Fruit fly (Drosophila melanogaster): ENCODE measurements around the gene aop.

Gene aop

DNA sequence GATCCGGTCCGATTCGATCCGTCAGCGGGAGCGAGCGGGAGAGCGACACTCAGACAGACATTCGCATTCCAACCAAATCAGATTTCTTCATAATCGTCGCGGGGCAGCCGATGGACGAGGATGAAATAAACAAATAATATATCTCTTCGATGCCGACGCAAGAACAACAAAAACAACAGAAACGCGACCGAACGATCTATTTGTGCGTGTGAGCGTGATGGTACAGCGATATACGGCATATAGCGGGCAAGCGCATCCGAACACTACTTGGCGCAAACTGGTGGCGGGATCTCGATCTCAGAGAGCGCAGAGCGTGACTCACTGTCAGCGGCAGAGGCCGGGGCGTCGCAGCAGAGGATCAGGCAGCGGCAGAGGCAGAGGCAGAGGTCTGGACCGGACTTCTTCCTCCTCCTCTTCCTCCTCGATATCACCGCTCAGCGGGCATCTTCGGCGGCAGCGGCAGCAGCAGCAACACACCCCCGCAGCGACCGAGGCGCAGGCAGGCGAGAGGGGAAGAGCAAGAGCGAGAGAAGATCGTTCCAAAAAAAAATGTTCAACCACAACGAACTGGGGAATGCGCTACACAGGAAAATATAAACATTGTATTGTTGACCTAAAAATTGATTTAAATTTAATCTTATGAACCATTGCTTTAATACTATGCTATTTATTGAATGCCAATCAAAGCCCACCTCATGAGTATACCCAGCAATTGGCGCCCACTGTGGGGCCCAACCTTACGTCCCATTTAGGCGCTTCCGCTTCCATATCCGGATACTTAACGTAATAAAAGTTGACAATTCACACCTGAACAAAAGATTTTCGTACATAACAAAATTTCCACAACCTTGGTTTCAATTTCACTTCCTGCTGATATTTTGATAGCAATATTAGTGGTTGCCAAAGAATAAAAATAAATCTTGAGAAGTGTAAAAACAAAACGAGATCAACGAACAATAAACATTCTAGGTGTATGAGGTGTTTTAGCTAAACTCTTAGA is 17.0 kb downstream of the aop start:
- TF ChIP-seq Vsx2 (GFP tag; optimal IDR thresholded peaks at IDR 0.05; ENCODE audit: partially characterized antibody) (no peak), OdsH (GFP tag; optimal IDR thresholded peaks at IDR 0.05) (peak; percentile 15), woc (GFP tag; optimal IDR thresholded peaks at IDR 0.05) (peak; percentile 89), fru (GFP tag; optimal IDR thresholded peaks at IDR 0.05) (peak; percentile 56), Sp1 (GFP tag; optimal IDR thresholded peaks at IDR 0.05) (peak; percentile 45), Dfd (GFP tag; optimal IDR thresholded peaks at IDR 0.05) (no peak), Mio (GFP tag; optimal IDR thresholded peaks at IDR 0.05) (no peak), sage (GFP tag; optimal IDR thresholded peaks at IDR 0.05) (no peak), Myc (optimal IDR thresholded peaks at IDR 0.05) (peak; percentile 39), CG32264 (GFP tag; optimal IDR thresholded peaks at IDR 0.05) (peak; percentile 2), CrebA (GFP tag; optimal IDR thresholded peaks at IDR 0.05; ENCODE audit: borderline replicate concordance) (no peak), psq (GFP tag; optimal IDR thresholded peaks at IDR 0.05) (peak; percentile 57), Hnf4 (GFP tag; optimal IDR thresholded peaks at IDR 0.05) (peak; percentile 38), usp (GFP tag; optimal IDR thresholded peaks at IDR 0.05) (no peak), dmrt93B (GFP tag; optimal IDR thresholded peaks at IDR 0.05) (peak; percentile 54), br (GFP tag; optimal IDR thresholded peaks at IDR 0.05) (peak; percentile 19), rgr (GFP tag; optimal IDR thresholded peaks at IDR 0.05) (peak; percentile 49), Hr83 (GFP tag; optimal IDR thresholded peaks at IDR 0.05; ENCODE audit: poor library complexity, severe bottlenecking) (peak; percentile 66), Hr78 (GFP tag; optimal IDR thresholded peaks at IDR 0.05) (no peak), pan (optimal IDR thresholded peaks at IDR 0.05) (no peak), CG9705 (GFP tag; optimal IDR thresholded peaks at IDR 0.05) (peak; percentile 6), GATAd (GFP tag; optimal IDR thresholded peaks at IDR 0.05) (no peak), foxo (GFP tag; optimal IDR thresholded peaks at IDR 0.05) (peak in 1 of 2 experiments; percentile 70), HLH106 (tag; optimal IDR thresholded peaks at IDR 0.05) (peak; percentile 47), brk (GFP tag; optimal IDR thresholded peaks at IDR 0.05) (no peak), ey (GFP tag; optimal IDR thresholded peaks at IDR 0.05) (peak; percentile 53), dl (GFP tag; optimal IDR thresholded peaks at IDR 0.05; ENCODE audit: insufficient read depth in 1 of 2, partially characterized antibody in 2 of 2) (peak; percentile 13 to 68), Abd-B (GFP tag; optimal IDR thresholded peaks at IDR 0.05) (no peak), tai (GFP tag; optimal IDR thresholded peaks at IDR 0.05) (no peak), N (GFP tag; optimal IDR thresholded peaks at IDR 0.05) (no peak), Dif (GFP tag; optimal IDR thresholded peaks at IDR 0.05; ENCODE audit: partially characterized antibody) (peak; percentile 75), Rel (GFP tag; optimal IDR thresholded peaks at IDR 0.05) (no peak), Rel (tag; optimal IDR thresholded peaks at IDR 0.05) (peak; percentile 74), lola (GFP tag; optimal IDR thresholded peaks at IDR 0.05) (no peak), dsf (GFP tag; optimal IDR thresholded peaks at IDR 0.05; ENCODE audit: borderline replicate concordance) (no peak), Jra (GFP tag; optimal IDR thresholded peaks at IDR 0.05) (peak; percentile 91), sv (GFP tag; optimal IDR thresholded peaks at IDR 0.05) (peak; percentile 8), h (GFP tag; optimal IDR thresholded peaks at IDR 0.05) (peak; percentile 52), jim (GFP tag; optimal IDR thresholded peaks at IDR 0.05) (peak; percentile 41)

DNA sequence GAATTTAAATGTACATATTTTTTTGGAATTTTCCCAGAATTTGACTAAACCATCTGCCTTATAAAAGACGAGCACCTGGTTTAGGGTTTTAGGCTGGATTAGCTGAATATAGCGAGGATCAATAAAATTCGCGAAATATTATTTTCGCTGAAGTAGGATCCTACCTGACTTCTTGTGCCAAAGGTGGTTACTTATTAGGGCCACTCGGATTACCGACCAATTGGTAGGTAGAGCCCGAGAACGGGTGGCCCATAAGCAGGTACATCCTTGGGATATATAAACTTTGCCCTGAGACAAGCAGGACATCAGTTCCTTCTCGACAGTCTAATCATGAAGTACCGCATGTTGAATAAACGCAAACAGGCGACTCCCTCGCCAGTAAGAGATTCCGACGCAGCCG is 23.1 kb downstream of the aop start, which contains the start of gene CG15382:
Gene CG15382, plus strand, starts transcription at position 301 of the 400 bp plus-strand sequence.
- TF ChIP-seq CG9705 (GFP tag; optimal IDR thresholded peaks at IDR 0.05): no peak
- TF ChIP-seq Abd-B (GFP tag; optimal IDR thresholded peaks at IDR 0.05): no peak
- TF ChIP-seq psq (GFP tag; optimal IDR thresholded peaks at IDR 0.05): no peak
- no peak for TF ChIP-seq h (GFP tag; optimal IDR thresholded peaks at IDR 0.05)
- no peak for TF ChIP-seq Jra (GFP tag; optimal IDR thresholded peaks at IDR 0.05)
- no peak for TF ChIP-seq ey (GFP tag; optimal IDR thresholded peaks at IDR 0.05)
- TF ChIP-seq Hr83 (GFP tag; optimal IDR thresholded peaks at IDR 0.05; ENCODE audit: poor library complexity, severe bottlenecking): no peak
- no peak for TF ChIP-seq foxo (GFP tag; optimal IDR thresholded peaks at IDR 0.05)
- TF ChIP-seq Dif (GFP tag; optimal IDR thresholded peaks at IDR 0.05; ENCODE audit: partially characterized antibody): no peak
- TF ChIP-seq pan (optimal IDR thresholded peaks at IDR 0.05): no peak
- TF ChIP-seq Dfd (GFP tag; optimal IDR thresholded peaks at IDR 0.05): no peak
